Fruit fly (Drosophila melanogaster): ENCODE measurements around the gene CG43740.
A peak's percentile ranks its signal among the peaks of the same experiment; 100 is the strongest.

Gene CG43740

dm6 chrX:10329659-10330289, 3.7 kb upstream of the CG43740 start, which contains the start of gene Gip (continued):
- no peak for TF ChIP-seq da (GFP tag; optimal IDR thresholded peaks at IDR 0.05)
- peak; percentile 76 for TF ChIP-seq Jarid2 (GFP tag; optimal IDR thresholded peaks at IDR 0.05)
- no peak for TF ChIP-seq fd3F (GFP tag; optimal IDR thresholded peaks at IDR 0.05)
- TF ChIP-seq ERR (GFP tag; optimal IDR thresholded peaks at IDR 0.05): peak; percentile 14
- TF ChIP-seq crol (GFP tag; IDR thresholded peaks at IDR 0.05): peak; percentile 74
- no peak for TF ChIP-seq CG7372 (GFP tag; IDR thresholded peaks at IDR 0.05)
- TF ChIP-seq tap (tag; optimal IDR thresholded peaks at IDR 0.05): no peak
- no peak for TF ChIP-seq tio (GFP tag; optimal IDR thresholded peaks at IDR 0.05)
- no peak for TF ChIP-seq CG12236 (GFP tag; optimal IDR thresholded peaks at IDR 0.05)
- TF ChIP-seq Camta (GFP tag; optimal IDR thresholded peaks at IDR 0.05): no peak
- TF ChIP-seq CG15269 (tag; optimal IDR thresholded peaks at IDR 0.05): no peak
- TF ChIP-seq CG15514 (GFP tag; optimal IDR thresholded peaks at IDR 0.05): peak; percentile 60
- no peak for TF ChIP-seq CG5180 (GFP tag; optimal IDR thresholded peaks at IDR 0.05)
- TF ChIP-seq Blimp-1 (GFP tag; optimal IDR thresholded peaks at IDR 0.05): no peak
- peak; percentile 19 for TF ChIP-seq HmgZ (tag; optimal IDR thresholded peaks at IDR 0.05)
- TF ChIP-seq CG10147 (GFP tag; optimal IDR thresholded peaks at IDR 0.05): no peak
- no peak for TF ChIP-seq tll (GFP tag; optimal IDR thresholded peaks at IDR 0.05)
- no peak for TF ChIP-seq ttk (GFP tag; IDR thresholded peaks at IDR 0.05)
- TF ChIP-seq Abd-B (GFP tag; optimal IDR thresholded peaks at IDR 0.05): no peak
- no peak for TF ChIP-seq CG2116 (GFP tag; optimal IDR thresholded peaks at IDR 0.05)
- TF ChIP-seq fd96Cb (tag; optimal IDR thresholded peaks at IDR 0.05): no peak
- peak; percentile 13 for TF ChIP-seq CG3281 (GFP tag; optimal IDR thresholded peaks at IDR 0.05)
- peak; percentile 36 for TF ChIP-seq Fer1 (GFP tag; optimal IDR thresholded peaks at IDR 0.05)
- no peak for TF ChIP-seq br (optimal IDR thresholded peaks at IDR 0.05)
- no peak for TF ChIP-seq Ravus (GFP tag; IDR thresholded peaks at IDR 0.05)
- TF ChIP-seq sim (GFP tag; IDR thresholded peaks at IDR 0.05): 0 out of 2 replicates have a peak, but pooled peaks have one; percentile 16
- no peak for TF ChIP-seq ems (GFP tag; optimal IDR thresholded peaks at IDR 0.05)
- no peak for TF ChIP-seq CG30403 (GFP tag; optimal IDR thresholded peaks at IDR 0.05)
- TF ChIP-seq org-1 (GFP tag; optimal IDR thresholded peaks at IDR 0.05): no peak
- no peak for TF ChIP-seq CG34224 (GFP tag; IDR thresholded peaks at IDR 0.05; ENCODE audit: partially characterized antibody)
- TF ChIP-seq CG10209 (GFP tag; optimal IDR thresholded peaks at IDR 0.05): no peak
- TF ChIP-seq ranshi (GFP tag; IDR thresholded peaks at IDR 0.05): no peak; the same call in 1 of the 2 replicates
- no peak for TF ChIP-seq CG1529 (GFP tag; optimal IDR thresholded peaks at IDR 0.05)
- TF ChIP-seq CG9817 (tag; optimal IDR thresholded peaks at IDR 0.05): no peak

DNA sequence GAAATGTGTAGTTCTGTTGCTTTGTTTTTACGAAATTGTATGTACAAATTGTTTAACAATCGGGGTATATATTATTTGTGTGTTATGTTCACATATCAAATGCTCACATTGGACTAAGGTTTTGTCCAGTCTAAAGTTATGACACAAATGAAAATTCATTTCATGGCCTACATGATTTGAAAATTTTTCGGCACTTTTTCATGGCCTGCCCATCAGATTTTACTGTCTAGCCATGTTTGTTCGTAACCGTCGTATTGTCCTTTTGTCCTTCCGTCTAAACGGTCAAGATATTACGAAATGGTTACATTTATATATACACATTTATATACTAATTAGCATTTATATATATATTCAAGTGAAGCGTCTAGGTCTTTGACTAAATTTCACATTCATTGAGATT, 1.7 kb upstream of the CG43740 start, which contains the start of gene CG15306:
Gene CG15306, minus strand, starts transcription at position 101 of the 400 bp plus-strand sequence.
- no peak for TF ChIP-seq CG12659 (GFP tag; optimal IDR thresholded peaks at IDR 0.05)
- TF ChIP-seq gsb (GFP tag; IDR thresholded peaks at IDR 0.05): no peak
- TF ChIP-seq gem (tag; optimal IDR thresholded peaks at IDR 0.05): no peak
- TF ChIP-seq stc (GFP tag; IDR thresholded peaks at IDR 0.05): no peak
- no peak for TF ChIP-seq lmd (GFP tag; IDR thresholded peaks at IDR 0.05)
- no peak for TF ChIP-seq CG32767 (GFP tag; IDR thresholded peaks at IDR 0.05)

Measured in whole organism, embryonic.